Worm (Caenorhabditis elegans) whole organism, young adult: ENCODE measurements around the gene Y57G11C.20.

Experiments
- D2030.7 ChIP-seq: fragments of 200-800 bp; sonication (Bioruptor generic); IDR thresholded peaks from 2 replicates; pipeline ENCODE4 v1.3.6; 2022; ENCODE audit warnings: missing genetic modification reagents, missing genetic modification characterization, missing compliant biosample characterization
- F33H1.4 ChIP-seq: fragments of 200-800 bp; sonication (Bioruptor generic); IDR thresholded peaks from 2 replicates; pipeline ENCODE4 v1.3.6; 2022; ENCODE audit warnings: missing genetic modification reagents, missing genetic modification characterization, missing compliant biosample characterization
- F57A8.1 ChIP-seq: fragments of 200-800 bp; sonication (Bioruptor generic); optimal IDR thresholded peaks from 2 replicates; lab custom pipeline; 2018; ENCODE audit warnings: mild to moderate bottlenecking, missing genetic modification characterization, moderate library complexity, missing compliant biosample characterization
- ZK185.1 ChIP-seq: sonication (generic microtip); optimal IDR thresholded peaks from 2 replicates; lab custom pipeline; 2016; ENCODE audit warnings: mild to moderate bottlenecking, missing genetic modification characterization, missing compliant biosample characterization; ENCODE audit not compliant: poor library complexity, severe bottlenecking
- ama-1 ChIP-seq, 3 experiments: fragments of 150-350 bp in 1 of 3; sonication (generic microtip) in 2 of 3; optimal IDR thresholded peaks; 2 replicates each; lab custom pipeline; 2014 to 2018; ENCODE audit warnings: missing biosample characterization in 2 of 3, missing genetic modification characterization in 2 of 3, missing genetic modification reagents in 2 of 3
- attf-5 ChIP-seq: fragments of 200-800 bp; sonication (Bioruptor generic); optimal IDR thresholded peaks from 2 replicates; lab custom pipeline; 2018; ENCODE audit warnings: mild to moderate bottlenecking, missing genetic modification characterization, missing compliant biosample characterization
- attf-6 ChIP-seq: fragments of 200-800 bp; sonication (Bioruptor generic); IDR thresholded peaks from 2 replicates; pipeline ENCODE4 v1.3.6; 2022; ENCODE audit warnings: missing genetic modification reagents, missing genetic modification characterization, missing compliant biosample characterization
- cebp-1 ChIP-seq, 2 experiments: fragments of 200-800 bp in 1 of 2; sonication (Bioruptor generic) in 1 of 2; sonication (generic microtip) in 1 of 2; IDR thresholded peaks in 1 of 2; optimal IDR thresholded peaks in 1 of 2; 2 replicates each; pipeline versions ENCODE4 v1.3.6 to Lab custom; 2017 to 2022; ENCODE audit warnings: missing compliant biosample characterization in 2 of 2, missing genetic modification characterization in 2 of 2, mild to moderate bottlenecking in 1 of 2, missing genetic modification reagents in 1 of 2, moderate library complexity in 1 of 2
- ceh-91 ChIP-seq: fragments of 200-800 bp; sonication (Bioruptor generic); IDR thresholded peaks from 2 replicates; pipeline ENCODE4 v1.3.6; 2022; ENCODE audit warnings: missing genetic modification reagents, missing genetic modification characterization, missing compliant biosample characterization
- dox-1 ChIP-seq: fragments of 200-800 bp; sonication (Bioruptor generic); IDR thresholded peaks from 2 replicates; pipeline ENCODE4 v1.3.6; 2022; ENCODE audit warnings: missing genetic modification reagents, missing genetic modification characterization, missing compliant biosample characterization
- egrh-3 ChIP-seq: fragments of 200-800 bp; sonication (Bioruptor generic); IDR thresholded peaks from 2 replicates; pipeline ENCODE4 v1.3.6; 2022; ENCODE audit warnings: missing genetic modification reagents, missing genetic modification characterization, missing compliant biosample characterization
- ekl-4 ChIP-seq: fragments of 200-800 bp; sonication (Bioruptor generic); IDR thresholded peaks from 2 replicates; pipeline ENCODE4 v1.3.6; 2022; ENCODE audit warnings: missing genetic modification reagents, missing genetic modification characterization, missing compliant biosample characterization
- hmg-1.2 ChIP-seq: fragments of 200-800 bp; sonication (Bioruptor generic); IDR thresholded peaks from 2 replicates; pipeline ENCODE4 v1.3.6; 2022; ENCODE audit warnings: missing genetic modification reagents, missing genetic modification characterization, missing compliant biosample characterization
- hmg-20 ChIP-seq: fragments of 200-800 bp; sonication (Bioruptor generic); IDR thresholded peaks from 2 replicates; pipeline ENCODE4 v1.3.6; 2022; ENCODE audit warnings: missing genetic modification reagents, missing genetic modification characterization, missing compliant biosample characterization
- hsf-1 ChIP-seq: fragments of 200-800 bp; sonication (Bioruptor generic); IDR thresholded peaks from 2 replicates; pipeline ENCODE4 v1.3.6; 2022; ENCODE audit warnings: missing genetic modification reagents, missing genetic modification characterization, missing compliant biosample characterization
- let-607 ChIP-seq, 2 experiments: fragments of 200-800 bp in 1 of 2; sonication (Bioruptor generic) in 1 of 2; sonication (generic microtip) in 1 of 2; optimal IDR thresholded peaks; 2 replicates each; lab custom pipeline; 2016 to 2018; ENCODE audit warnings: mild to moderate bottlenecking in 2 of 2, missing compliant biosample characterization in 2 of 2, missing genetic modification characterization in 2 of 2, moderate library complexity in 2 of 2, missing genotype in 1 of 2
- lin-40 ChIP-seq: sonication (generic microtip); optimal IDR thresholded peaks from 2 replicates; lab custom pipeline; 2016; ENCODE audit warnings: missing genetic modification characterization, mild to moderate bottlenecking, missing compliant biosample characterization, missing genotype, missing genetic modification reagents
- madf-10 ChIP-seq: sonication (generic microtip); optimal IDR thresholded peaks from 2 replicates; lab custom pipeline; 2016; ENCODE audit warnings: mild to moderate bottlenecking, missing genetic modification characterization, missing compliant biosample characterization
- madf-8 ChIP-seq: fragments of 200-800 bp; sonication (Bioruptor generic); conservative IDR thresholded peaks from 2 replicates; pipeline ENCODE4 v1.3.6; 2022; ENCODE audit warnings: missing genetic modification reagents, missing genetic modification characterization, missing compliant biosample characterization
- mcd-1 ChIP-seq: fragments of 200-800 bp; sonication (Bioruptor generic); IDR thresholded peaks from 2 replicates; pipeline ENCODE4 v1.3.6; 2022; ENCODE audit warnings: missing genetic modification reagents, missing genetic modification characterization, missing compliant biosample characterization
- mes-4 ChIP-seq: sonication (generic microtip); optimal IDR thresholded peaks from 2 replicates; lab custom pipeline; 2016; ENCODE audit warnings: missing genotype, missing genetic modification characterization, missing compliant biosample characterization
- nfya-1 ChIP-seq: sonication (generic microtip); optimal IDR thresholded peaks from 2 replicates; lab custom pipeline; 2017; ENCODE audit warnings: antibody characterized with exemption, missing compliant biosample characterization, missing genetic modification characterization, borderline replicate concordance; ENCODE audit not compliant: insufficient read depth
- nhr-27 ChIP-seq: fragments of 200-800 bp; sonication (Bioruptor generic); optimal IDR thresholded peaks from 2 replicates; lab custom pipeline; 2018; ENCODE audit warnings: mild to moderate bottlenecking, missing genetic modification characterization, moderate library complexity, missing compliant biosample characterization
- rcor-1 ChIP-seq: fragments of 200-800 bp; sonication (Bioruptor generic); IDR thresholded peaks from 2 replicates; pipeline ENCODE4 v1.3.6; 2022; ENCODE audit warnings: missing genetic modification reagents, missing genetic modification characterization, missing compliant biosample characterization
- repo-1 ChIP-seq: sonication (generic microtip); optimal IDR thresholded peaks from 2 replicates; lab custom pipeline; 2017; ENCODE audit warnings: mild to moderate bottlenecking, missing genetic modification characterization, missing compliant biosample characterization
- sea-2 ChIP-seq: fragments of 200-800 bp; sonication (Bioruptor generic); IDR thresholded peaks from 2 replicates; pipeline ENCODE4 v1.3.6; 2022; ENCODE audit warnings: missing genetic modification characterization, missing compliant biosample characterization
- snpc-4 ChIP-seq, 5 experiments: fragments of 150-350 bp in 1 of 5; sonication (generic microtip) in 4 of 5; optimal IDR thresholded peaks; 2 replicates each; lab custom pipeline; 2014 to 2018; ENCODE audit warnings: missing genetic modification characterization in 5 of 5, missing biosample characterization in 3 of 5, antibody characterized with exemption in 2 of 5, mild to moderate bottlenecking in 2 of 5, missing compliant biosample characterization in 2 of 5, missing genotype in 2 of 5, moderate library complexity in 2 of 5, missing genetic modification reagents in 1 of 5
- tbp1 ChIP-seq: fragments of 200-800 bp; sonication (Bioruptor generic); optimal IDR thresholded peaks from 2 replicates; lab custom pipeline; 2018; ENCODE audit warnings: mild to moderate bottlenecking, missing genetic modification characterization, missing compliant biosample characterization
- zfh-2 ChIP-seq: fragments of 200-800 bp; sonication (Bioruptor generic); conservative IDR thresholded peaks from 2 replicates; pipeline ENCODE4 v1.3.6; 2022; ENCODE audit warnings: missing genetic modification reagents, missing genetic modification characterization, missing compliant biosample characterization
- ztf-18 ChIP-seq: sonication (generic microtip); optimal IDR thresholded peaks from 2 replicates; lab custom pipeline; 2016; ENCODE audit warnings: missing genotype, mild to moderate bottlenecking, missing genetic modification characterization, missing compliant biosample characterization

Y57G11C.20 gene

DNA sequence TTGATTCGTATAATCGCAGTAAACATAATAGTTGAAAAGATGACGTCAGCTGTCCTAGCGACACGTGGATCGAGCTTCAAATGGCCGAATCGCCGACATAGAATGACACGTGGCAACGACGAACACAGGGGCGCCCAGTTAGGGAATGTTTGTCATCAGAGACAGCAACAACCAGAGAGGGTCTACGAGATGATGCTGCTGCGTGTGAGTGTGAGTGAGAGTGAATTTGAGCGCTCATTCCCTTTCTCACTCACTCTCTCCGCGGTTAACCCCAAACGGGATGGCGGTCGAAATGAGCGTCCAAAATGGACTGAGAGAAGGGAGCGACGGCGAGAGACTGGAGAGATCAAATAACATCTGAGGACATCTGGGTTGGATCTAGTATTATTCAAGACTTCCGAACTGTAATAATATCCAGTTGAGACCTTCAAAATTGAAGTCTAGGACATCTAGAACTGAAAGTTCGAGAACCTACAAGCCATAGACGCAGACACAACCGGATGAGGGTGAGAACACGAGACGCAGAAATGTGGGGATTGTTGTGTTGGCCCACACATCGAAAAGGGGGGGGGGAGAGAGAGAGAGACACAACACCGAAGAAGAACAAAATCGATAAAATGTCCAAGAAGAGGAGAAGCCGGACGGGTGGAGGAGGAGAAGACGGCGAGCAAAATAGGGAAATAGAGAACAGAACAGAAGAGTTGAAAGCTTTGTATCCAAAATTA lies 49.1 kb upstream of the Y57G11C.20 start (continued):
- peak; percentile 54; the same call in 1 of the 2 replicates for TF ChIP-seq hsf-1 (GFP tag; lab: Robert Waterston, UW)

DNA sequence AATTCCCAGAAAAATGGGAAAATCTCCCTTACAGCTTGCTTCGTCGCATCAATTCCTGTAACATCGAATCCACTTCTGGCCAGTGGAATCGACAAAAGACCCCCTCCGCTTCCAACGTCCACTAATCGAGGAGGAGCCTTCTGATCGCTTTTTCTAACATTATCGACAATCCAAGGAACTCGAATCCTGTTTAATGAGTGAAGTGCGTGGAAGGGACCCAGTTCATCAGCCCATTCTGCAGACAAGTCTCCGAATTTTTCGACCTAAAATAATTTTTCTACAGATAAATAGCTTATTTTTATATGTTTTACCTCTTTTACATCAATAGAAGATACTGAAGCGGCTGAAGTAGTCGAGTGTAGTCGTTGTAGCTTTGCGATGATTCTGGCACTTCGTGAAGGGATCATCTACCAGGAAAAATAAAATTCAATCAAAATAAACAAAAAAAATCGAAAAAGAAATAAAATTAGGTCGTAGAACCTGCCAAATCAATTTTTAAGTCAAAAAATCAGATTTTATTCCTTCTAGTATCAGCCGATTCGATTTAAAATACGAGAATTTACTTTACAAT lies 47.2 kb upstream of the Y57G11C.20 start, which contains the start of gene coq-3:
TSS of gene coq-3 (minus strand) at position 407 of the 571 bp plus-strand sequence.
- no peak for TF ChIP-seq nfya-1 (tag; lab: Kevin White, UChicago)
- peak; percentile 46 for TF ChIP-seq repo-1
- TF ChIP-seq madf-8 (GFP tag; lab: Robert Waterston, UW) = no peak
- TF ChIP-seq sea-2 (GFP tag; lab: Robert Waterston, UW) = no peak
- peak in 1 of 2 experiments; percentile 9 for TF ChIP-seq let-607 (tag; optimal IDR thresholded peaks at IDR 0.05; lab: Kevin White, UChicago)
- peak; percentile 47 for TF ChIP-seq nhr-27 (tag; lab: Kevin White, UChicago)
- TF ChIP-seq ama-1 (optimal IDR thresholded peaks at IDR 0.05; lab: Kevin White, UChicago) = peak; percentile 17
- TF ChIP-seq ama-1 (GFP tag; optimal IDR thresholded peaks at IDR 0.05; lab: Kevin White, UChicago) = no peak
- no peak for TF ChIP-seq snpc-4 (GFP tag; optimal IDR thresholded peaks at IDR 0.05; lab: Kevin White, UChicago)
- TF ChIP-seq snpc-4 (tag; optimal IDR thresholded peaks at IDR 0.05; lab: Kevin White, UChicago) = peak in 1 of 4 experiments; percentile 75
- TF ChIP-seq hmg-1.2 (GFP tag; lab: Robert Waterston, UW) = peak; percentile 4; the same call in 1 of the 2 replicates
- no peak; the same call in 1 of the 2 replicates for TF ChIP-seq hmg-20 (GFP tag; lab: Robert Waterston, UW)
- 0 out of 2 replicates have a peak, but pooled peaks have one; percentile 6 for TF ChIP-seq F33H1.4
- TF ChIP-seq dox-1 = 0 out of 2 replicates have a peak, but pooled peaks have one; percentile 15
- 0 out of 2 replicates have a peak, but pooled peaks have one; percentile 6 for TF ChIP-seq mcd-1
- TF ChIP-seq mes-4 (tag; lab: Kevin White, UChicago) = no peak
- TF ChIP-seq attf-6 = peak; percentile 71
- 0 out of 2 replicates have a peak, but pooled peaks have one; percentile 34 for TF ChIP-seq ekl-4

DNA sequence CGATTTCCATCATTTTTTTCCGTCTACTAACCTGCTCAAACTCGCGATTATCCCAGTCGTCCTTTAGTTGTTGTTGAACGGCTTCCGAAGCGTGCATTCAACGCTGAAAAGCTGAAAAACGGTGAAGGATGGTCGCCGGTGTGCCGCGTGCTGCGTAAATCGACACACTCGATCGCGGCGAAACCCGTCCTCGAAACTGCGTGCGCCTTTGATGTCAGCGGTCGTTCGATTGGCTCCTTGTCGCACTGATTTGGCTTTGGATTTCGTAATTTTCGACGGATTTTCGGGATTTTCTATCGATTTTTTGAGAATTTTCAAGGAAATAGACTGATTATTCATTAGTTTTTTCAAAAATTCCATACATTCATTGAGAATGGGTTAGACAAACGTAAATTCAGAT lies 45.8 kb upstream of the Y57G11C.20 start, which contains the start of the genes Y57G11C.1147 and nuo-3:
TSS of gene Y57G11C.1147 (minus strand) at position 161 of the 400 bp plus-strand sequence.
TSS of gene nuo-3 (minus strand) at position 191 of the 400 bp plus-strand sequence.
- TF ChIP-seq ZK185.1 (tag; lab: Kevin White, UChicago) = no peak
- TF ChIP-seq snpc-4 (GFP tag; optimal IDR thresholded peaks at IDR 0.05; lab: Kevin White, UChicago) = no peak
- peak in 3 of 4 experiments; percentile 33 to 67 (median 46) for TF ChIP-seq snpc-4 (tag; optimal IDR thresholded peaks at IDR 0.05; lab: Kevin White, UChicago)
- TF ChIP-seq cebp-1 (GFP tag; IDR thresholded peaks at IDR 0.05; lab: Robert Waterston, UW) = 0 out of 2 replicates have a peak, but pooled peaks have one; percentile 10
- peak; percentile 65 for TF ChIP-seq cebp-1 (tag; optimal IDR thresholded peaks at IDR 0.05; lab: Kevin White, UChicago)
- peak; percentile 73 for TF ChIP-seq F33H1.4
- no peak for TF ChIP-seq F57A8.1
- no peak for TF ChIP-seq lin-40
- no peak for TF ChIP-seq tbp1
- no peak for TF ChIP-seq nfya-1 (tag; lab: Kevin White, UChicago)
- 0 out of 2 replicates have a peak, but pooled peaks have one; percentile 14 for TF ChIP-seq mcd-1
- no peak for TF ChIP-seq rcor-1 (GFP tag; lab: Robert Waterston, UW)
- TF ChIP-seq zfh-2 (GFP tag; lab: Robert Waterston, UW) = peak; percentile 79
- TF ChIP-seq egrh-3 (GFP tag; lab: Robert Waterston, UW) = 0 out of 2 replicates have a peak, but pooled peaks have one; percentile 39
- no peak for TF ChIP-seq D2030.7 (GFP tag; lab: Robert Waterston, UW)
- peak; percentile 19 for TF ChIP-seq attf-5 (GFP tag; lab: Kevin White, UChicago)
- peak; percentile 8 for TF ChIP-seq ztf-18
- TF ChIP-seq ceh-91 (GFP tag; lab: Robert Waterston, UW) = no peak
- TF ChIP-seq madf-10 (tag; lab: Kevin White, UChicago) = no peak
